Worm (Caenorhabditis elegans) whole organism, L3 larva: ENCODE measurements around the gene Y39G8B.13.

Experiments used
- ama-1 ChIP-seq: fragments of 150-350 bp; optimal IDR thresholded peaks from 2 replicates; lab custom pipeline; 2018
- ceh-28 ChIP-seq: fragments of 150-350 bp; optimal IDR thresholded peaks from 2 replicates; lab custom pipeline; 2014; ENCODE audit warnings: missing biosample characterization, missing genetic modification reagents, missing genetic modification characterization
- fos-1 ChIP-seq: fragments of 150-350 bp; optimal IDR thresholded peaks from 2 replicates; lab custom pipeline; 2014; ENCODE audit warnings: missing biosample characterization, missing genetic modification characterization
- mdl-1 ChIP-seq: fragments of 150-350 bp; optimal IDR thresholded peaks from 2 replicates; lab custom pipeline; 2014; ENCODE audit warnings: missing biosample characterization, missing genetic modification characterization
- nhr-11 ChIP-seq: fragments of 150-350 bp; optimal IDR thresholded peaks from 2 replicates; lab custom pipeline; 2014; ENCODE audit warnings: missing biosample characterization, missing genetic modification characterization
- nhr-77 ChIP-seq: fragments of 150-350 bp; optimal IDR thresholded peaks from 2 replicates; lab custom pipeline; 2014; ENCODE audit warnings: missing biosample characterization, missing genetic modification characterization
- pqm-1 ChIP-seq: fragments of 150-350 bp; optimal IDR thresholded peaks from 2 replicates; lab custom pipeline; 2017; ENCODE audit warnings: missing biosample characterization, missing genetic modification characterization, inconsistent platforms
- snpc-4 ChIP-seq: fragments of 150-350 bp; optimal IDR thresholded peaks from 2 replicates; lab custom pipeline; 2014; ENCODE audit warnings: missing biosample characterization, missing genetic modification characterization
- unc-62 ChIP-seq: fragments of 150-350 bp; sonication (generic microtip); optimal IDR thresholded peaks from 4 replicates; lab custom pipeline; 2014; ENCODE audit warnings: missing biosample characterization, missing genetic modification reagents, missing genetic modification characterization
- zag-1 ChIP-seq: fragments of 150-350 bp; optimal IDR thresholded peaks from 2 replicates; lab custom pipeline; 2014; ENCODE audit warnings: missing biosample characterization, missing genetic modification characterization
- ztf-11 ChIP-seq: fragments of 150-350 bp; optimal IDR thresholded peaks from 2 replicates; lab custom pipeline; 2014; ENCODE audit warnings: missing biosample characterization, missing genetic modification characterization

DNA sequence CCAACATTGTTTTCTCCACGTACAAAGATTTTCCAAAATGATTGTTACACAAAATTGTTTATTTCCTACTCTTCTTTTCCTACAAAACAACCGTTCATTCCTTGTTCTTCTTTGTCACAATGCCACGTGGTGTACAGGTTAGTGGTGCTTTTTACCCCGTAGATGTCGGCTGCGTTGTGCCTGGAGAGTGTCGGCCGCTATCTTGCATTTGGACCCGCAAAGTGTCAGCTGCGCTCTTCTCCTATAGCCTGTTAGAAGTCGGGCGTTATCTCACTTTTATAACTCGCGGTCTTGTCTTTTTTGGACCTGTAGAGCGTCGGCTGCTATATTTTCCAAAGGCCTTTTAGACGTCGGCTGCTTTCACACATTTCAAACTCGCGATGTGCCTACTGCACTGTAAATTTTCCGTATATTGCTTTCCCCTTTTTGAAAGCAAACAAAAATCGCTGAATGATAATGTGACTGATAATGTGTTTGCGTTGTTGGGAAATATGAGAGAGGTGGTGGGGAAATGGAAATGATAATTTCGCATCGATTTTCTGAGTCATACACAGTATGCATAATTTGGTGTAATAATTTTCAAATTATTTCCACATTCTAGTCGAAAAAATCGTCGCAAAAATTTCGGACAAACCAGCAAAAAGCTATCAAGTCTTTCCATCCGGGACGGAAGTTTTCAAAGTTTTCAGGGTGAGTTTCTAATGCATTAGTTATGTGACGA lies 28.0 kb upstream of the Y39G8B.13 start, which contains the start of gene F01D5.8:
- TF ChIP-seq unc-62 (no peak), pqm-1 (tag; lab: Kevin White, UChicago) (no peak), mdl-1 (no peak), zag-1 (no peak), nhr-77 (tag; lab: Kevin White, UChicago) (no peak), ama-1 (lab: Kevin White, UChicago) (no peak), ztf-11 (tag; lab: Kevin White, UChicago) (no peak), snpc-4 (tag; lab: Kevin White, UChicago) (peak; percentile 17), fos-1 (tag; lab: Kevin White, UChicago) (no peak), nhr-11 (tag; lab: Kevin White, UChicago) (no peak), ceh-28 (tag; lab: Kevin White, UChicago) (no peak)
